Fruit fly (Drosophila melanogaster) whole organism, pupa: Measurements from ENCODE around the gene CG43116.

Source experiments
- CG10348 ChIP-seq: fragments of 200-800 bp; sonication (Bioruptor generic); IDR thresholded peaks from 2 replicates; pipeline ENCODE4 v1.3.6; 2022; ENCODE audit warnings: missing biosample characterization, missing genetic modification characterization
- CG12605 ChIP-seq: fragments of 200-800 bp; sonication (Bioruptor generic); IDR thresholded peaks from 2 replicates; pipeline ENCODE4 v1.3.6; 2022; ENCODE audit warnings: missing biosample characterization, missing genetic modification characterization
- CG13204 ChIP-seq: fragments of 200-800 bp; sonication (Bioruptor generic); optimal IDR thresholded peaks from 2 replicates; lab custom pipeline; 2018; ENCODE audit warnings: missing biosample characterization, mild to moderate bottlenecking, missing genetic modification characterization, moderate library complexity
- CG14655 ChIP-seq: fragments of 200-800 bp; sonication (Bioruptor generic); optimal IDR thresholded peaks from 3 replicates; lab custom pipeline; 2017; ENCODE audit warnings: mild to moderate bottlenecking, missing biosample characterization, missing genetic modification reagents, missing genetic modification characterization
- CG15710 ChIP-seq: fragments of 200-800 bp; sonication (Bioruptor generic); optimal IDR thresholded peaks from 2 replicates; lab custom pipeline; 2018; ENCODE audit warnings: missing biosample characterization, mild to moderate bottlenecking, missing genetic modification characterization, moderate library complexity
- CG17806 ChIP-seq: fragments of 200-800 bp; sonication (Bioruptor generic); optimal IDR thresholded peaks from 2 replicates; lab custom pipeline; 2018; ENCODE audit warnings: missing biosample characterization, mild to moderate bottlenecking, missing genetic modification characterization, moderate library complexity
- CG32121 ChIP-seq: fragments of 200-800 bp; sonication (Bioruptor generic); IDR thresholded peaks from 2 replicates; pipeline ENCODE4 v1.3.6; 2022; ENCODE audit warnings: missing biosample characterization, missing genetic modification characterization
- CG34367 ChIP-seq: fragments of 200-800 bp; sonication (Bioruptor generic); optimal IDR thresholded peaks from 2 replicates; lab custom pipeline; 2018; ENCODE audit warnings: missing biosample characterization, mild to moderate bottlenecking, missing genetic modification characterization
- CG4496 ChIP-seq: fragments of 200-800 bp; sonication (Bioruptor generic); IDR thresholded peaks from 3 replicates; pipeline ENCODE4 v1.3.6; 2022; ENCODE audit warnings: missing biosample characterization, missing genetic modification characterization
- CG8159 ChIP-seq: fragments of 200-800 bp; sonication (Bioruptor generic); optimal IDR thresholded peaks from 3 replicates; lab custom pipeline; 2018; ENCODE audit warnings: missing biosample characterization, mild to moderate bottlenecking, missing genetic modification characterization, moderate library complexity
- CG8301 ChIP-seq: fragments of 200-800 bp; sonication (Bioruptor generic); optimal IDR thresholded peaks from 2 replicates; lab custom pipeline; 2018; ENCODE audit warnings: missing biosample characterization, mild to moderate bottlenecking, missing genetic modification characterization
- CG9948 ChIP-seq: fragments of 200-800 bp; sonication (Bioruptor generic); optimal IDR thresholded peaks from 2 replicates; lab custom pipeline; 2018; ENCODE audit warnings: missing biosample characterization, mild to moderate bottlenecking, missing genetic modification characterization, moderate library complexity
- D1 ChIP-seq: fragments of 200-800 bp; sonication (Bioruptor generic); optimal IDR thresholded peaks from 2 replicates; lab custom pipeline; 2018; ENCODE audit warnings: missing biosample characterization, mild to moderate bottlenecking, missing genetic modification characterization, moderate library complexity
- EcR ChIP-seq: fragments of 200-800 bp; sonication (Bioruptor generic); optimal IDR thresholded peaks from 3 replicates; lab custom pipeline; 2019; ENCODE audit warnings: missing biosample characterization, missing genetic modification characterization, mild to moderate bottlenecking, moderate library complexity, missing genetic modification reagents
- Ets98B ChIP-seq: fragments of 200-800 bp; sonication (Bioruptor generic); IDR thresholded peaks from 2 replicates; pipeline ENCODE4 v1.3.6; 2022; ENCODE audit warnings: missing biosample characterization, missing genetic modification characterization
- Pif1A ChIP-seq: fragments of 200-800 bp; sonication (Bioruptor generic); optimal IDR thresholded peaks from 3 replicates; lab custom pipeline; 2016; ENCODE audit warnings: missing biosample characterization, missing genetic modification characterization
- Pif1B ChIP-seq: fragments of 200-800 bp; sonication (Bioruptor generic); optimal IDR thresholded peaks from 3 replicates; lab custom pipeline; 2016; ENCODE audit warnings: missing biosample characterization, missing genetic modification characterization
- Snoo ChIP-seq: fragments of 200-800 bp; sonication (Bioruptor generic); optimal IDR thresholded peaks from 3 replicates; lab custom pipeline; 2017; ENCODE audit warnings: missing biosample characterization, mild to moderate bottlenecking, missing genetic modification characterization, inconsistent platforms
- fd96Ca ChIP-seq: fragments of 200-800 bp; sonication (Bioruptor generic); IDR thresholded peaks from 3 replicates; pipeline ENCODE4 v1.3.6; 2022; ENCODE audit warnings: missing biosample characterization, missing genetic modification characterization
- gl ChIP-seq: fragments of 200-800 bp; sonication (Bioruptor generic); optimal IDR thresholded peaks from 2 replicates; lab custom pipeline; 2018; ENCODE audit warnings: missing biosample characterization, mild to moderate bottlenecking, missing genetic modification characterization
- rn ChIP-seq: fragments of 200-800 bp; sonication (Bioruptor generic); IDR thresholded peaks from 2 replicates; pipeline ENCODE4 v1.3.6; 2022; ENCODE audit warnings: missing biosample characterization, missing genetic modification characterization

The CG43116 gene

dm6 chr3R:26017771-26018731 is 21.3 kb upstream of the CG43116 start:
- TF ChIP-seq CG8159 (tag; lab: Kevin White, UChicago) (peak; percentile 98), CG12605 (no peak), CG32121 (0 out of 2 replicates have a peak, but pooled peaks have one; percentile 24), EcR (GFP tag; lab: Kevin White, UChicago) (peak; percentile 83), D1 (tag; lab: Kevin White, UChicago) (peak; percentile 96), rn (GFP tag; lab: Robert Waterston, UW) (no peak), CG9948 (tag; lab: Kevin White, UChicago) (peak; percentile 98), CG4496 (GFP tag; lab: Robert Waterston, UW) (peak; percentile 24; the same call in 1 of the 3 replicates), Pif1A (peak; percentile 81), fd96Ca (GFP tag; lab: Robert Waterston, UW) (peak; percentile 10; the same call in 1 of the 3 replicates), CG15710 (peak; percentile 97), Snoo (peak; percentile 93), CG8301 (peak; percentile 79), CG10348 (no peak), CG13204 (peak; percentile 74), CG34367 (tag; lab: Kevin White, UChicago) (peak; percentile 93), CG17806 (tag; lab: Kevin White, UChicago) (peak; percentile 92), Pif1B (GFP tag; lab: Kevin White, UChicago) (peak; percentile 86), Ets98B (GFP tag; lab: Robert Waterston, UW) (no peak), CG14655 (GFP tag; lab: Kevin White, UChicago) (peak; percentile 89), gl (tag; lab: Kevin White, UChicago) (peak; percentile 73)

dm6 chr3R:26017294-26017770 is 20.5 kb upstream of the CG43116 start:
- no peak for TF ChIP-seq CG4496 (GFP tag; lab: Robert Waterston, UW)
- TF ChIP-seq Ets98B (GFP tag; lab: Robert Waterston, UW): peak; percentile 9; the same call in 1 of the 2 replicates
- TF ChIP-seq fd96Ca (GFP tag; lab: Robert Waterston, UW): no peak; the same call in 2 of the 3 replicates
- TF ChIP-seq EcR (GFP tag; lab: Kevin White, UChicago): peak; percentile 51

- TF ChIP-seq CG8301 (no peak), CG8159 (tag; lab: Kevin White, UChicago) (peak; percentile 50), Snoo (no peak), CG15710 (peak; percentile 1), CG14655 (GFP tag; lab: Kevin White, UChicago) (peak; percentile 25), CG9948 (tag; lab: Kevin White, UChicago) (peak; percentile 25), CG17806 (tag; lab: Kevin White, UChicago) (peak; percentile 16), Ets98B (GFP tag; lab: Robert Waterston, UW) (no peak)
These were observed 17.6 kb upstream of the CG43116 start, which contains the start of gene Kaz-m1 for dm6 chr3R:26014262-26014833. Kaz-m1 (plus strand) TSS chr3R:26014721.

- no peak for TF ChIP-seq fd96Ca (GFP tag; lab: Robert Waterston, UW)
- no peak for TF ChIP-seq Pif1A
- no peak for TF ChIP-seq CG32121
- no peak for TF ChIP-seq EcR (GFP tag; lab: Kevin White, UChicago)
- TF ChIP-seq CG15710: no peak
- TF ChIP-seq CG13204: no peak
- no peak for TF ChIP-seq CG14655 (GFP tag; lab: Kevin White, UChicago)
- no peak for TF ChIP-seq CG12605
These were observed 16.8 kb upstream of the CG43116 start for dm6 chr3R:26013664-26013948.

- TF ChIP-seq CG10348 (no peak), fd96Ca (GFP tag; lab: Robert Waterston, UW) (0 out of 3 replicates have a peak, but pooled peaks have one; percentile 13), CG32121 (no peak), CG13204 (peak; percentile 40), CG8301 (peak; percentile 66), D1 (tag; lab: Kevin White, UChicago) (peak; percentile 42), Ets98B (GFP tag; lab: Robert Waterston, UW) (no peak), CG14655 (GFP tag; lab: Kevin White, UChicago) (peak; percentile 67), rn (GFP tag; lab: Robert Waterston, UW) (no peak), CG15710 (peak; percentile 75), CG34367 (tag; lab: Kevin White, UChicago) (peak; percentile 54), CG12605 (no peak), gl (tag; lab: Kevin White, UChicago) (no peak), Snoo (peak; percentile 37), CG17806 (tag; lab: Kevin White, UChicago) (peak; percentile 76), Pif1A (peak; percentile 30), CG9948 (tag; lab: Kevin White, UChicago) (peak; percentile 68), CG8159 (tag; lab: Kevin White, UChicago) (peak; percentile 73), EcR (GFP tag; lab: Kevin White, UChicago) (peak; percentile 90), Pif1B (GFP tag; lab: Kevin White, UChicago) (peak; percentile 18), CG4496 (GFP tag; lab: Robert Waterston, UW) (peak; percentile 65; the same call in 1 of the 3 replicates)
These were observed 16.2 kb upstream of the CG43116 start for dm6 chr3R:26012801-26013663.
